Worm (Caenorhabditis elegans): Measurements from ENCODE around the gene try-13.

- TF ChIP-seq dve-1 (tag; optimal IDR thresholded peaks at IDR 0.05) (no peak), dmd-4 (tag; optimal IDR thresholded peaks at IDR 0.05; ENCODE audit: borderline replicate concordance) (no peak), ceh-45 (GFP tag; IDR thresholded peaks at IDR 0.05) (no peak), fkh-10 (GFP tag; optimal IDR thresholded peaks at IDR 0.05) (no peak), syd-9 (tag; optimal IDR thresholded peaks at IDR 0.05) (no peak)
Observed at ce11 chrV:7432441-7433146, 7.3 kb upstream of the try-13 start.
